Worm (Caenorhabditis elegans) whole organism, young adult: ENCODE measurements around the gene ras-2.

Experiments
- ama-1 ChIP-seq, 3 experiments: fragments of 150-350 bp in 1 of 3; sonication (generic microtip) in 2 of 3; optimal IDR thresholded peaks; 2 replicates each; lab custom pipeline; 2014 to 2018; ENCODE audit warnings: missing biosample characterization in 2 of 3, missing genetic modification characterization in 2 of 3, missing genetic modification reagents in 2 of 3
- ztf-26 ChIP-seq: sonication (generic microtip); optimal IDR thresholded peaks from 2 replicates; lab custom pipeline; 2017; ENCODE audit warnings: missing genetic modification characterization, missing compliant biosample characterization

DNA sequence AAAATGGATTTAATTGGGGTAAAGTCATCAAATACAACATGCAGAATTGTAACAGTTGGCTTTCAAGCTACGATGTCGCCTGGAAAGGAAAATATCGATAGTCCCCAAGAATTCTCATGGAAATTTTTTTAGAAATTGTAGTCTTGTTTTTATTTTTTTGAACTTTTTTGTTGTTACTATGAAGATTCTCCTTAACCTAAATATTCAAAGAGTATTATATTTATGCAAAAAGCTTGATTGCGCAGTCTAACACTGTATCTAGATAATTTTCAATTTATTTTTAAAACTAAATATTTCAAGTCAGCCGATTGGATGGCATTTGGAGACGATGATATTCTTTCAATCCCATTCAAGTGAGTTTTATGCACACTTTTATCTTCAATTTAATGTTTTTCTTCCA is 34.7 kb downstream of the ras-2 start, which contains the start of gene pgap-2:
- TF ChIP-seq ama-1 (optimal IDR thresholded peaks at IDR 0.05; lab: Kevin White, UChicago) (no peak), ama-1 (GFP tag; optimal IDR thresholded peaks at IDR 0.05; lab: Kevin White, UChicago) (no peak), ztf-26 (tag; lab: Kevin White, UChicago) (no peak)
